Fruit fly (Drosophila melanogaster) whole organism, embryonic: ENCODE data around the gene CG18473.

ENCODE experiments used
- Aef1 ChIP-seq: fragments of 200-800 bp; sonication (Bioruptor generic); IDR thresholded peaks from 3 replicates; pipeline ENCODE4 v1.3.6; 2022; ENCODE audit warnings: missing biosample characterization, missing genetic modification characterization
- Awh ChIP-seq: fragments of 200-800 bp; sonication (Bioruptor generic); IDR thresholded peaks from 2 replicates; pipeline ENCODE4, ENCODE4 v1.3.6; 2022; ENCODE audit warnings: missing biosample characterization, missing genetic modification characterization
- Bdp1 ChIP-seq: fragments of 200-800 bp; sonication (Bioruptor generic); optimal IDR thresholded peaks from 3 replicates; lab custom pipeline; 2016; ENCODE audit warnings: missing biosample characterization, missing genetic modification characterization
- Bteb2 ChIP-seq: fragments of 200-800 bp; sonication (Bioruptor generic); optimal IDR thresholded peaks from 2 replicates; lab custom pipeline; 2016; ENCODE audit warnings: missing biosample characterization, missing genetic modification characterization
- CG10462 ChIP-seq: fragments of 200-800 bp; sonication (Bioruptor generic); optimal IDR thresholded peaks from 2 replicates; lab custom pipeline; 2016; ENCODE audit warnings: missing biosample characterization, missing genetic modification characterization
- CG10654 ChIP-seq: fragments of 200-800 bp; sonication (Bioruptor generic); optimal IDR thresholded peaks from 2 replicates; lab custom pipeline; 2016; ENCODE audit warnings: missing biosample characterization, missing genetic modification characterization
- CG10979 ChIP-seq: fragments of 200-800 bp; sonication (Bioruptor generic); optimal IDR thresholded peaks from 2 replicates; lab custom pipeline; 2018; ENCODE audit warnings: missing biosample characterization, mild to moderate bottlenecking, missing genetic modification characterization, moderate library complexity
- CG13424 ChIP-seq: fragments of 200-800 bp; sonication (Bioruptor generic); optimal IDR thresholded peaks from 2 replicates; lab custom pipeline; 2019; ENCODE audit warnings: missing biosample characterization, mild to moderate bottlenecking, missing genetic modification characterization, moderate library complexity
- CG14014 ChIP-seq: fragments of 200-800 bp; sonication (Bioruptor generic); IDR thresholded peaks from 2 replicates; pipeline ENCODE4 v1.3.6; 2022; ENCODE audit warnings: missing biosample characterization, missing genetic modification characterization
- CG15696 ChIP-seq: fragments of 200-800 bp; sonication (Bioruptor generic); optimal IDR thresholded peaks from 2 replicates; lab custom pipeline; 2019; ENCODE audit warnings: missing biosample characterization, mild to moderate bottlenecking, missing genetic modification characterization, moderate library complexity
- CG18011 ChIP-seq: fragments of 200-800 bp; sonication (Bioruptor generic); optimal IDR thresholded peaks from 2 replicates; lab custom pipeline; 2017; ENCODE audit warnings: missing biosample characterization, missing genetic modification characterization, mild to moderate bottlenecking, moderate library complexity, missing genotype
- CG2120 ChIP-seq: fragments of 200-800 bp; sonication (Bioruptor generic); optimal IDR thresholded peaks from 3 replicates; lab custom pipeline; 2016; ENCODE audit warnings: missing biosample characterization, missing genetic modification characterization
- CG2889 ChIP-seq: fragments of 200-800 bp; sonication (Bioruptor generic); IDR thresholded peaks from 3 replicates; pipeline ENCODE4 v1.3.6; 2022; ENCODE audit warnings: missing biosample characterization, missing genetic modification characterization
- CG3065 ChIP-seq: fragments of 200-800 bp; sonication (Bioruptor generic); optimal IDR thresholded peaks from 2 replicates; lab custom pipeline; 2016; ENCODE audit warnings: missing biosample characterization, missing genetic modification characterization
- CG3726 ChIP-seq: fragments of 200-800 bp; sonication (Bioruptor generic); IDR thresholded peaks from 3 replicates; pipeline ENCODE4, ENCODE4 v1.3.6; 2022; ENCODE audit warnings: missing biosample characterization, missing genetic modification characterization
- CG3995 ChIP-seq: fragments of 200-800 bp; sonication (Bioruptor generic); optimal IDR thresholded peaks from 3 replicates; lab custom pipeline; 2016; ENCODE audit warnings: missing biosample characterization, missing genetic modification characterization
- CG4730 ChIP-seq: fragments of 200-800 bp; sonication (Bioruptor generic); IDR thresholded peaks from 2 replicates; pipeline ENCODE4 v1.3.6; 2022; ENCODE audit warnings: missing biosample characterization, missing genetic modification characterization
- CG7745 ChIP-seq: fragments of 200-800 bp; sonication (Bioruptor generic); optimal IDR thresholded peaks from 2 replicates; lab custom pipeline; 2018; ENCODE audit warnings: missing biosample characterization, mild to moderate bottlenecking, missing genetic modification characterization, moderate library complexity
- CG7928 ChIP-seq: fragments of 200-800 bp; sonication (Bioruptor generic); optimal IDR thresholded peaks from 2 replicates; lab custom pipeline; 2017; ENCODE audit warnings: missing biosample characterization, mild to moderate bottlenecking, missing genetic modification characterization
- Chrac-16 ChIP-seq: fragments of 200-800 bp; sonication (Bioruptor generic); optimal IDR thresholded peaks from 3 replicates; lab custom pipeline; 2016; ENCODE audit warnings: missing biosample characterization, missing genetic modification characterization
- CoRest ChIP-seq: fragments of 200-800 bp; sonication (Bioruptor generic); optimal IDR thresholded peaks from 3 replicates; lab custom pipeline; 2018; ENCODE audit warnings: missing biosample characterization, mild to moderate bottlenecking, missing genetic modification characterization, moderate library complexity
- D ChIP-seq, 2 experiments: fragments of 200-800 bp in 1 of 2; fragments of >200 bp in 1 of 2; sonication (Bioruptor generic) in 1 of 2; optimal IDR thresholded peaks; 2 replicates in 1 of 2; 3 replicates in 1 of 2; lab custom pipeline; 2017; ENCODE audit warnings: mild to moderate bottlenecking in 1 of 2, missing biosample characterization in 1 of 2, missing genetic modification characterization in 1 of 2, missing genetic modification reagents in 1 of 2
- Doc3 ChIP-seq: fragments of 200-800 bp; sonication (Bioruptor generic); IDR thresholded peaks from 3 replicates; pipeline ENCODE4 v1.3.6; 2022; ENCODE audit warnings: missing biosample characterization, missing genetic modification characterization; ENCODE audit not compliant: partially characterized antibody
- Dp ChIP-seq: fragments of 200-800 bp; sonication (Bioruptor generic); optimal IDR thresholded peaks from 2 replicates; lab custom pipeline; 2018; ENCODE audit warnings: missing biosample characterization, mild to moderate bottlenecking, missing genetic modification characterization, moderate library complexity
- Dref ChIP-seq: fragments of 200-800 bp; sonication (Bioruptor generic); IDR thresholded peaks from 2 replicates; pipeline ENCODE4 v1.3.6; 2022; ENCODE audit warnings: missing biosample characterization, missing genetic modification characterization
- Fer3 ChIP-seq: fragments of 200-800 bp; sonication (Bioruptor generic); optimal IDR thresholded peaks from 2 replicates; lab custom pipeline; 2018; ENCODE audit warnings: missing biosample characterization, mild to moderate bottlenecking, missing genetic modification characterization, moderate library complexity
- MESR4 ChIP-seq: fragments of 200-800 bp; sonication (Bioruptor generic); optimal IDR thresholded peaks from 2 replicates; lab custom pipeline; 2018; ENCODE audit warnings: missing biosample characterization, mild to moderate bottlenecking, missing genetic modification characterization, moderate library complexity
- NK7.1 ChIP-seq: fragments of 200-800 bp; sonication (Bioruptor generic); optimal IDR thresholded peaks from 3 replicates; lab custom pipeline; 2016; ENCODE audit warnings: missing biosample characterization, missing genetic modification characterization
- Taf1 ChIP-seq: fragments of 200-800 bp; sonication (Bioruptor generic); IDR thresholded peaks from 2 replicates; pipeline ENCODE4 v1.3.6; 2022; ENCODE audit warnings: missing biosample characterization, missing genetic modification characterization
- bcd ChIP-seq: fragments of 200-800 bp; sonication (Bioruptor generic); optimal IDR thresholded peaks from 2 replicates; lab custom pipeline; 2017; ENCODE audit warnings: missing biosample characterization, mild to moderate bottlenecking, missing genetic modification characterization
- crol ChIP-seq: fragments of 200-800 bp; sonication (Bioruptor generic); IDR thresholded peaks from 2 replicates; pipeline ENCODE4 v1.3.6; 2022; ENCODE audit warnings: missing biosample characterization, missing genetic modification characterization
- da ChIP-seq: fragments of 200-800 bp; sonication (Bioruptor generic); optimal IDR thresholded peaks from 2 replicates; lab custom pipeline; 2016; ENCODE audit warnings: missing biosample characterization, missing genetic modification characterization
- fd64A ChIP-seq: fragments of 200-800 bp; sonication (Bioruptor generic); optimal IDR thresholded peaks from 3 replicates; lab custom pipeline; 2018; ENCODE audit warnings: missing biosample characterization, mild to moderate bottlenecking, missing genetic modification characterization
- gro ChIP-seq: fragments of 200-800 bp; sonication (Bioruptor generic); optimal IDR thresholded peaks from 2 replicates; lab custom pipeline; 2016; ENCODE audit warnings: missing biosample characterization, missing genetic modification characterization
- gsb ChIP-seq: fragments of 200-800 bp; sonication (Bioruptor generic); IDR thresholded peaks from 2 replicates; pipeline ENCODE4 v1.3.6; 2022; ENCODE audit warnings: missing biosample characterization, missing genetic modification characterization
- gsb-n ChIP-seq: fragments of 200-800 bp; sonication (Bioruptor generic); optimal IDR thresholded peaks from 3 replicates; lab custom pipeline; 2018; ENCODE audit warnings: missing biosample characterization, mild to moderate bottlenecking, missing genetic modification characterization
- hbn ChIP-seq: fragments of 200-800 bp; sonication (Bioruptor generic); IDR thresholded peaks from 2 replicates; pipeline ENCODE4 v1.3.6; 2022; ENCODE audit warnings: missing biosample characterization, missing genetic modification characterization; ENCODE audit not compliant: partially characterized antibody
- jigr1 ChIP-seq: fragments of 200-800 bp; sonication (Bioruptor generic); IDR thresholded peaks from 3 replicates; pipeline ENCODE4 v1.3.6; 2022; ENCODE audit warnings: missing biosample characterization, missing genetic modification characterization
- lmd ChIP-seq: fragments of 200-800 bp; sonication (Bioruptor generic); IDR thresholded peaks from 2 replicates; pipeline ENCODE4 v1.3.6; 2022; ENCODE audit warnings: missing biosample characterization, missing genetic modification characterization
- nom ChIP-seq: fragments of 200-800 bp; sonication (Bioruptor generic); optimal IDR thresholded peaks from 2 replicates; lab custom pipeline; 2017; ENCODE audit warnings: missing biosample characterization, missing genetic modification characterization, mild to moderate bottlenecking, moderate library complexity, missing genetic modification reagents
- odd ChIP-seq: fragments of 200-800 bp; sonication (Bioruptor generic); optimal IDR thresholded peaks from 2 replicates; lab custom pipeline; 2017; ENCODE audit warnings: missing biosample characterization, mild to moderate bottlenecking, missing genetic modification characterization
- pho ChIP-seq: fragments of 200-800 bp; sonication (Bioruptor generic); optimal IDR thresholded peaks from 2 replicates; lab custom pipeline; 2016; ENCODE audit warnings: missing biosample characterization, missing genetic modification characterization
- sc ChIP-seq, 3 experiments: fragments of >200 bp in 2 of 3; fragments of 200-800 bp in 1 of 3; sonication (Bioruptor generic) in 1 of 3; optimal IDR thresholded peaks; 2 replicates in 2 of 3; 3 replicates in 1 of 3; lab custom pipeline; 2017; ENCODE audit warnings: mild to moderate bottlenecking in 1 of 3, missing biosample characterization in 1 of 3, missing genetic modification characterization in 1 of 3, missing genetic modification reagents in 1 of 3
- sd ChIP-seq: fragments of 200-800 bp; sonication (Bioruptor generic); optimal IDR thresholded peaks from 3 replicates; lab custom pipeline; 2018; ENCODE audit warnings: missing biosample characterization, mild to moderate bottlenecking, missing genetic modification characterization, moderate library complexity
- sob ChIP-seq: fragments of 200-800 bp; sonication (Bioruptor generic); IDR thresholded peaks from 2 replicates; pipeline ENCODE4 v1.3.6; 2022; ENCODE audit warnings: missing biosample characterization, missing genetic modification characterization
- ssp ChIP-seq: fragments of 200-800 bp; sonication (Bioruptor generic); IDR thresholded peaks from 2 replicates; pipeline ENCODE4 v1.3.6; 2022; ENCODE audit warnings: missing biosample characterization, missing genetic modification characterization
- sug ChIP-seq: fragments of 200-800 bp; optimal IDR thresholded peaks from 2 replicates; lab custom pipeline; 2019; ENCODE audit warnings: missing biosample characterization, mild to moderate bottlenecking, missing genetic modification characterization, moderate library complexity
- tup ChIP-seq: fragments of 200-800 bp; sonication (Bioruptor generic); optimal IDR thresholded peaks from 2 replicates; lab custom pipeline; 2016; ENCODE audit warnings: missing biosample characterization, mild to moderate bottlenecking, missing genetic modification characterization, moderate library complexity
- unpg ChIP-seq: fragments of 200-800 bp; sonication (Bioruptor generic); optimal IDR thresholded peaks from 3 replicates; lab custom pipeline; 2018; ENCODE audit warnings: missing biosample characterization, mild to moderate bottlenecking, missing genetic modification characterization, moderate library complexity
- zen2 ChIP-seq: fragments of 200-800 bp; sonication (Bioruptor generic); IDR thresholded peaks from 3 replicates; pipeline ENCODE4 v1.3.6; 2022; ENCODE audit warnings: missing biosample characterization, missing genetic modification characterization; ENCODE audit not compliant: partially characterized antibody

Gene CG18473

DNA sequence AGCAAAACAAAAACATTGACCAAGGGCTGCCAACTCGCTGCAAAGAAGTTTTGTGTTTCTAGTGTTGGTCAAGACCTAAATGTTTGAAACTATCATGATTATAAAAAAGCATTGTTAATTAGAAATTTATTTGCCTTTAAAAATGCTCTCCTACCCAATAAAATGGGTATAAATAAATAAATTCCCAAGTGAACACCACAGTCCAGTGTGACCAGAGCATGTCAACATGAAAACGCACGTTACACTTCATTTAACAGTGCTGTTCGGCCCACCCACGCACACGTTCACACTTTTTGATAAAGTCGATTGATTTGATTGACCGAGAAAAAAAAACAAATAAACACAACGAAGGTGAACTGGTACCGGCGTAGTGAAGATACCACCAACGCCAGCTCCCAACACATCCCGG, 41.0 kb downstream of the CG18473 start, which contains the start of the genes CG9356, BBIP1 and CG8135 (continued):
- TF ChIP-seq CG14014 (GFP tag; lab: Robert Waterston, UW) (no peak), bcd (GFP tag; lab: Kevin White, UChicago) (no peak), CoRest (tag; lab: Kevin White, UChicago) (peak; percentile 72), unpg (GFP tag; lab: Kevin White, UChicago) (no peak), gsb (GFP tag; lab: Robert Waterston, UW) (no peak; the same call in 1 of the 2 replicates), Dref (GFP tag; lab: Robert Waterston, UW) (peak; percentile 43), Taf1 (no peak), Bteb2 (GFP tag; lab: Kevin White, UChicago) (peak; percentile 82), sob (GFP tag; lab: Robert Waterston, UW) (peak; percentile 68; the same call in 1 of the 2 replicates), CG10979 (tag; lab: Kevin White, UChicago) (peak; percentile 57), CG10654 (GFP tag; lab: Kevin White, UChicago) (peak; percentile 78), hbn (GFP tag; lab: Robert Waterston, UW) (no peak), CG4730 (GFP tag; lab: Robert Waterston, UW) (0 out of 2 replicates have a peak, but pooled peaks have one; percentile 36), CG3065 (GFP tag; lab: Kevin White, UChicago) (peak; percentile 64), CG18011 (peak; percentile 68), MESR4 (GFP tag; lab: Kevin White, UChicago) (peak; percentile 91), sd (no peak), Aef1 (GFP tag; lab: Robert Waterston, UW) (peak; percentile 53; the same call in 2 of the 3 replicates), pho (GFP tag; lab: Kevin White, UChicago) (peak; percentile 78), NK7.1 (peak; percentile 58), Fer3 (peak; percentile 64), CG10462 (GFP tag; lab: Kevin White, UChicago) (peak; percentile 74), CG13424 (tag; lab: Kevin White, UChicago) (peak; percentile 71), Awh (GFP tag; lab: Robert Waterston, UW) (no peak), odd (GFP tag; lab: Kevin White, UChicago) (no peak), tup (GFP tag; lab: Kevin White, UChicago) (peak; percentile 75), Chrac-16 (GFP tag; lab: Kevin White, UChicago) (peak; percentile 85), jigr1 (GFP tag; lab: Robert Waterston, UW) (no peak), nom (peak; percentile 44), CG15696 (tag; lab: Kevin White, UChicago) (peak; percentile 47), ssp (GFP tag; lab: Robert Waterston, UW) (no peak), gro (peak; percentile 81), sug (tag; lab: Kevin White, UChicago) (no peak), CG7745 (tag; lab: Kevin White, UChicago) (no peak), zen2 (GFP tag; lab: Robert Waterston, UW) (no peak), Bdp1 (GFP tag; lab: Kevin White, UChicago) (peak; percentile 74), CG2889 (GFP tag; lab: Robert Waterston, UW) (0 out of 3 replicates have a peak, but pooled peaks have one; percentile 34), crol (GFP tag; lab: Robert Waterston, UW) (no peak), CG3995 (GFP tag; lab: Kevin White, UChicago) (peak; percentile 40), da (GFP tag; lab: Kevin White, UChicago) (peak; percentile 60), lmd (peak; percentile 56), fd64A (GFP tag; lab: Kevin White, UChicago) (no peak), D (optimal IDR thresholded peaks at IDR 0.05; lab: Kevin White, UChicago) (no peak), D (GFP tag; optimal IDR thresholded peaks at IDR 0.05; lab: Kevin White, UChicago) (peak; percentile 19), CG7928 (peak; percentile 48), gsb-n (tag; lab: Kevin White, UChicago) (no peak), sc (optimal IDR thresholded peaks at IDR 0.05; lab: Kevin White, UChicago) (no peak), sc (GFP tag; optimal IDR thresholded peaks at IDR 0.05; lab: Kevin White, UChicago) (no peak), CG2120 (GFP tag; lab: Kevin White, UChicago) (peak; percentile 88), Dp (GFP tag; lab: Kevin White, UChicago) (peak; percentile 58), Doc3 (GFP tag; lab: Robert Waterston, UW) (no peak), CG3726 (GFP tag; lab: Robert Waterston, UW) (no peak)
